Fruit fly (Drosophila melanogaster) whole organism, embryonic: ENCODE results near the gene Desi.
A peak's percentile ranks its signal among the peaks of the same experiment; 100 is the strongest.

Experiments used
- CG10543 ChIP-seq: fragments of 200-800 bp; sonication (Bioruptor generic); optimal IDR thresholded peaks from 3 replicates; lab custom pipeline; 2017; ENCODE audit warnings: missing biosample characterization, mild to moderate bottlenecking, missing genetic modification characterization, moderate library complexity
- CG10979 ChIP-seq: fragments of 200-800 bp; sonication (Bioruptor generic); optimal IDR thresholded peaks from 2 replicates; lab custom pipeline; 2018; ENCODE audit warnings: missing biosample characterization, mild to moderate bottlenecking, missing genetic modification characterization, moderate library complexity
- CG11456 ChIP-seq: fragments of 200-800 bp; sonication (Bioruptor generic); IDR thresholded peaks from 3 replicates; pipeline ENCODE4 v1.3.6; 2022; ENCODE audit warnings: missing biosample characterization, missing genetic modification characterization
- CG12744 ChIP-seq: fragments of 200-800 bp; sonication (Bioruptor generic); optimal IDR thresholded peaks from 2 replicates; lab custom pipeline; 2016; ENCODE audit warnings: missing biosample characterization, missing genetic modification characterization
- CG12942 ChIP-seq: fragments of 200-800 bp; sonication (Bioruptor generic); optimal IDR thresholded peaks from 3 replicates; lab custom pipeline; 2016; ENCODE audit warnings: missing biosample characterization, missing genetic modification characterization
- CG13123 ChIP-seq: fragments of 200-800 bp; sonication (Bioruptor generic); optimal IDR thresholded peaks from 2 replicates; lab custom pipeline; 2016; ENCODE audit warnings: missing biosample characterization, missing genetic modification characterization
- CG13775 ChIP-seq: fragments of 200-800 bp; sonication (Bioruptor generic); optimal IDR thresholded peaks from 3 replicates; lab custom pipeline; 2017; ENCODE audit warnings: missing biosample characterization, mild to moderate bottlenecking, missing genetic modification characterization
- CG14667 ChIP-seq: fragments of 200-800 bp; sonication (Bioruptor generic); IDR thresholded peaks from 2 replicates; pipeline ENCODE4 v1.3.6; 2022; ENCODE audit warnings: missing biosample characterization, missing genetic modification characterization
- CG15696 ChIP-seq: fragments of 200-800 bp; sonication (Bioruptor generic); optimal IDR thresholded peaks from 2 replicates; lab custom pipeline; 2019; ENCODE audit warnings: missing biosample characterization, mild to moderate bottlenecking, missing genetic modification characterization, moderate library complexity
- CG1602 ChIP-seq: fragments of 200-800 bp; sonication (Bioruptor generic); optimal IDR thresholded peaks from 3 replicates; lab custom pipeline; 2016; ENCODE audit warnings: missing biosample characterization, missing genetic modification characterization
- CG17612 ChIP-seq: fragments of 200-800 bp; sonication (Bioruptor generic); IDR thresholded peaks from 2 replicates; pipeline ENCODE4 v1.3.6; 2022; ENCODE audit warnings: missing biosample characterization, missing genetic modification characterization
- CG1832 ChIP-seq: fragments of 200-800 bp; sonication (Bioruptor generic); optimal IDR thresholded peaks from 2 replicates; lab custom pipeline; 2017; ENCODE audit warnings: missing biosample characterization, mild to moderate bottlenecking, missing genetic modification characterization, inconsistent platforms
- CG18476 ChIP-seq: fragments of 200-800 bp; sonication (Bioruptor generic); optimal IDR thresholded peaks from 2 replicates; lab custom pipeline; 2016; ENCODE audit warnings: missing biosample characterization, mild to moderate bottlenecking, missing genetic modification characterization
- CG30403 ChIP-seq: fragments of 200-800 bp; sonication (Bioruptor generic); optimal IDR thresholded peaks from 3 replicates; lab custom pipeline; 2016; ENCODE audit warnings: missing biosample characterization, missing genetic modification characterization
- CG4360 ChIP-seq: fragments of 200-800 bp; sonication (Bioruptor generic); IDR thresholded peaks from 2 replicates; pipeline ENCODE4 v1.3.6; 2022; ENCODE audit warnings: missing biosample characterization, missing genetic modification characterization
- CG6175 ChIP-seq: fragments of 200-800 bp; sonication (Bioruptor generic); IDR thresholded peaks from 3 replicates; pipeline ENCODE4 v1.3.6; 2022; ENCODE audit warnings: missing biosample characterization, missing genetic modification characterization
- CG6254 ChIP-seq: fragments of 200-800 bp; sonication (Bioruptor generic); optimal IDR thresholded peaks from 3 replicates; lab custom pipeline; 2017; ENCODE audit warnings: mild to moderate bottlenecking, missing biosample characterization, missing genetic modification reagents, missing genetic modification characterization
- CG6654 ChIP-seq: fragments of 200-800 bp; sonication (Bioruptor generic); optimal IDR thresholded peaks from 2 replicates; lab custom pipeline; 2017; ENCODE audit warnings: missing biosample characterization, mild to moderate bottlenecking, missing genetic modification characterization
- CG8388 ChIP-seq: fragments of 200-800 bp; sonication (Bioruptor generic); optimal IDR thresholded peaks from 2 replicates; lab custom pipeline; 2019; ENCODE audit warnings: missing biosample characterization, mild to moderate bottlenecking, missing genetic modification characterization, moderate library complexity
- CG9437 ChIP-seq: fragments of 200-800 bp; sonication (Bioruptor generic); optimal IDR thresholded peaks from 2 replicates; lab custom pipeline; 2018; ENCODE audit warnings: missing biosample characterization, mild to moderate bottlenecking, missing genetic modification characterization
- CG9609 ChIP-seq: fragments of 200-800 bp; sonication (Bioruptor generic); optimal IDR thresholded peaks from 3 replicates; lab custom pipeline; 2016; ENCODE audit warnings: missing biosample characterization, missing genetic modification characterization
- Chrac-16 ChIP-seq: fragments of 200-800 bp; sonication (Bioruptor generic); optimal IDR thresholded peaks from 3 replicates; lab custom pipeline; 2016; ENCODE audit warnings: missing biosample characterization, missing genetic modification characterization
- Dref ChIP-seq: fragments of 200-800 bp; sonication (Bioruptor generic); IDR thresholded peaks from 2 replicates; pipeline ENCODE4 v1.3.6; 2022; ENCODE audit warnings: missing biosample characterization, missing genetic modification characterization
- Fer1 ChIP-seq: fragments of 200-800 bp; sonication (Bioruptor generic); optimal IDR thresholded peaks from 2 replicates; lab custom pipeline; 2017; ENCODE audit warnings: missing biosample characterization, mild to moderate bottlenecking, missing genetic modification characterization
- NFAT ChIP-seq: fragments of 200-800 bp; sonication (Bioruptor generic); IDR thresholded peaks from 2 replicates; pipeline ENCODE4 v1.3.6; 2022; ENCODE audit warnings: missing biosample characterization, missing genetic modification characterization
- Rfx ChIP-seq: fragments of 200-800 bp; sonication (Bioruptor generic); IDR thresholded peaks from 2 replicates; pipeline ENCODE4 v1.3.6; 2022; ENCODE audit warnings: missing biosample characterization, missing genetic modification characterization
- Six4 ChIP-seq: fragments of 200-800 bp; sonication (Bioruptor generic); optimal IDR thresholded peaks from 2 replicates; lab custom pipeline; 2016; ENCODE audit warnings: missing biosample characterization, missing genetic modification characterization
- Ssrp ChIP-seq: fragments of 200-800 bp; sonication (Bioruptor generic); optimal IDR thresholded peaks from 2 replicates; lab custom pipeline; 2018; ENCODE audit warnings: missing biosample characterization, mild to moderate bottlenecking, missing genetic modification characterization, moderate library complexity
- Vsx1 ChIP-seq: fragments of 200-800 bp; sonication (Bioruptor generic); optimal IDR thresholded peaks from 2 replicates; lab custom pipeline; 2017; ENCODE audit warnings: missing biosample characterization, mild to moderate bottlenecking, missing genetic modification characterization, missing genetic modification reagents
- btn ChIP-seq: fragments of 200-800 bp; sonication (Bioruptor generic); optimal IDR thresholded peaks from 2 replicates; lab custom pipeline; 2016; ENCODE audit warnings: missing biosample characterization, missing genetic modification characterization
- chinmo ChIP-seq: fragments of 200-800 bp; sonication (Bioruptor generic); IDR thresholded peaks from 4 replicates; pipeline ENCODE4 v1.3.6; 2022; ENCODE audit warnings: missing biosample characterization, missing genetic modification characterization; ENCODE audit not compliant: partially characterized antibody
- crp ChIP-seq, 2 experiments: fragments of 200-800 bp; sonication (Bioruptor generic); optimal IDR thresholded peaks; 2 replicates in 1 of 2; 3 replicates in 1 of 2; lab custom pipeline; 2017; ENCODE audit warnings: missing biosample characterization in 2 of 2, missing genetic modification characterization in 2 of 2, mild to moderate bottlenecking in 1 of 2, moderate library complexity in 1 of 2
- esg ChIP-seq: fragments of 200-800 bp; sonication (Bioruptor generic); conservative IDR thresholded peaks from 2 replicates; pipeline ENCODE4 v1.3.6; 2022; ENCODE audit warnings: missing biosample characterization, missing genetic modification characterization
- gsb-n ChIP-seq: fragments of 200-800 bp; sonication (Bioruptor generic); optimal IDR thresholded peaks from 3 replicates; lab custom pipeline; 2018; ENCODE audit warnings: missing biosample characterization, mild to moderate bottlenecking, missing genetic modification characterization
- gt ChIP-seq: fragments of 200-800 bp; sonication (Bioruptor generic); IDR thresholded peaks from 2 replicates; pipeline ENCODE4 v1.3.6; 2022; ENCODE audit warnings: missing biosample characterization, missing genetic modification characterization
- her ChIP-seq: fragments of 200-800 bp; sonication (Bioruptor generic); optimal IDR thresholded peaks from 2 replicates; lab custom pipeline; 2016; ENCODE audit warnings: missing biosample characterization, missing genetic modification characterization
- hkb ChIP-seq, 2 experiments: fragments of 200-800 bp in 1 of 2; fragments of >200 bp in 1 of 2; sonication (Bioruptor generic) in 1 of 2; IDR thresholded peaks in 1 of 2; optimal IDR thresholded peaks in 1 of 2; 2 replicates each; pipeline versions ENCODE4 v1.3.6 to Lab custom; 2017 to 2022; ENCODE audit warnings: missing biosample characterization in 1 of 2, missing genetic modification characterization in 1 of 2
- hth ChIP-seq: fragments of >200 bp; optimal IDR thresholded peaks from 2 replicates; lab custom pipeline; 2017; ENCODE audit warnings: inconsistent platforms
- jigr1 ChIP-seq: fragments of 200-800 bp; sonication (Bioruptor generic); IDR thresholded peaks from 3 replicates; pipeline ENCODE4 v1.3.6; 2022; ENCODE audit warnings: missing biosample characterization, missing genetic modification characterization
- kah ChIP-seq: fragments of 200-800 bp; sonication (Bioruptor generic); optimal IDR thresholded peaks from 2 replicates; lab custom pipeline; 2018; ENCODE audit warnings: missing biosample characterization, mild to moderate bottlenecking, missing genetic modification characterization
- mam ChIP-seq: fragments of 200-800 bp; sonication (Bioruptor generic); optimal IDR thresholded peaks from 3 replicates; lab custom pipeline; 2016; ENCODE audit warnings: missing biosample characterization, missing genetic modification characterization
- pita ChIP-seq: fragments of 200-800 bp; sonication (Bioruptor generic); optimal IDR thresholded peaks from 2 replicates; lab custom pipeline; 2017; ENCODE audit warnings: missing biosample characterization, mild to moderate bottlenecking, missing genetic modification characterization
- ranshi ChIP-seq: fragments of 200-800 bp; sonication (Bioruptor generic); IDR thresholded peaks from 2 replicates; pipeline ENCODE4 v1.3.6; 2022; ENCODE audit warnings: missing biosample characterization, missing genetic modification characterization
- ro ChIP-seq: fragments of 200-800 bp; sonication (Bioruptor generic); IDR thresholded peaks from 2 replicates; pipeline ENCODE4 v1.3.6; 2022; ENCODE audit warnings: missing biosample characterization, missing genetic modification characterization
- sd ChIP-seq: fragments of 200-800 bp; sonication (Bioruptor generic); optimal IDR thresholded peaks from 3 replicates; lab custom pipeline; 2018; ENCODE audit warnings: missing biosample characterization, mild to moderate bottlenecking, missing genetic modification characterization, moderate library complexity
- tup ChIP-seq: fragments of 200-800 bp; sonication (Bioruptor generic); optimal IDR thresholded peaks from 2 replicates; lab custom pipeline; 2016; ENCODE audit warnings: missing biosample characterization, mild to moderate bottlenecking, missing genetic modification characterization, moderate library complexity
- unpg ChIP-seq: fragments of 200-800 bp; sonication (Bioruptor generic); optimal IDR thresholded peaks from 3 replicates; lab custom pipeline; 2018; ENCODE audit warnings: missing biosample characterization, mild to moderate bottlenecking, missing genetic modification characterization, moderate library complexity
- zf30C ChIP-seq: fragments of 200-800 bp; sonication (Bioruptor generic); optimal IDR thresholded peaks from 3 replicates; lab custom pipeline; 2018; ENCODE audit warnings: missing biosample characterization, mild to moderate bottlenecking, missing genetic modification characterization

The Desi gene

dm6 chr3R:10760966-10761855 lies 18.2 kb upstream of the Desi start, which contains the start of the genes MED7 and Cap-H2 (continued):
- peak; percentile 79 for TF ChIP-seq Ssrp (tag; lab: Kevin White, UChicago)
- peak; percentile 72 for TF ChIP-seq unpg (GFP tag; lab: Kevin White, UChicago)
- no peak for TF ChIP-seq CG8388 (GFP tag; lab: Kevin White, UChicago)
- TF ChIP-seq CG6175: peak; percentile 56; the same call in 1 of the 3 replicates
- TF ChIP-seq CG30403 (GFP tag; lab: Kevin White, UChicago): peak; percentile 91
- no peak for TF ChIP-seq zf30C
- TF ChIP-seq CG6254 (GFP tag; lab: Kevin White, UChicago): peak; percentile 18
- peak; percentile 78 for TF ChIP-seq CG13123
- TF ChIP-seq her (GFP tag; lab: Kevin White, UChicago): peak; percentile 26
- peak; percentile 75 for TF ChIP-seq gsb-n (tag; lab: Kevin White, UChicago)
- no peak for TF ChIP-seq CG1832 (GFP tag; lab: Kevin White, UChicago)
- peak; percentile 86 for TF ChIP-seq CG1602 (GFP tag; lab: Kevin White, UChicago)
- no peak for TF ChIP-seq hth (lab: Kevin White, UChicago)
- peak in 1 of 2 experiments; percentile 34 for TF ChIP-seq crp (GFP tag; optimal IDR thresholded peaks at IDR 0.05; lab: Kevin White, UChicago)
- peak; percentile 27; the same call in 1 of the 2 replicates for TF ChIP-seq ro (GFP tag; lab: Robert Waterston, UW)
- TF ChIP-seq gt: peak; percentile 62
- TF ChIP-seq CG12942 (GFP tag; lab: Kevin White, UChicago): peak; percentile 80
- peak; percentile 84 for TF ChIP-seq CG15696 (tag; lab: Kevin White, UChicago)
- TF ChIP-seq chinmo (GFP tag; lab: Robert Waterston, UW): peak; percentile 96
- peak; percentile 88 for TF ChIP-seq Chrac-16 (GFP tag; lab: Kevin White, UChicago)
- peak; percentile 67 for TF ChIP-seq CG10979 (tag; lab: Kevin White, UChicago)
- no peak; the same call in 2 of the 3 replicates for TF ChIP-seq jigr1 (GFP tag; lab: Robert Waterston, UW)
- peak; percentile 69 for TF ChIP-seq NFAT
- TF ChIP-seq CG14667 (GFP tag; lab: Robert Waterston, UW): peak; percentile 73
- TF ChIP-seq Fer1 (GFP tag; lab: Kevin White, UChicago): peak; percentile 70
- peak; percentile 47 for TF ChIP-seq CG9609 (GFP tag; lab: Kevin White, UChicago)
- TF ChIP-seq Rfx (GFP tag; lab: Robert Waterston, UW): peak; percentile 91
- TF ChIP-seq sd: no peak
- peak; percentile 11 for TF ChIP-seq btn (GFP tag; lab: Kevin White, UChicago)
- peak; percentile 84 for TF ChIP-seq CG13775 (GFP tag; lab: Kevin White, UChicago)
- no peak for TF ChIP-seq pita (GFP tag; lab: Kevin White, UChicago)
- TF ChIP-seq kah (GFP tag; lab: Kevin White, UChicago): no peak
- peak; percentile 79 for TF ChIP-seq Dref
- TF ChIP-seq CG18476 (GFP tag; lab: Kevin White, UChicago): peak; percentile 78
- TF ChIP-seq CG12744 (GFP tag; lab: Kevin White, UChicago): peak; percentile 72
- no peak for TF ChIP-seq Vsx1 (GFP tag; lab: Kevin White, UChicago)
- TF ChIP-seq tup (GFP tag; lab: Kevin White, UChicago): peak; percentile 58
- peak; percentile 59 for TF ChIP-seq hkb (optimal IDR thresholded peaks at IDR 0.05; lab: Kevin White, UChicago)
- peak; percentile 56 for TF ChIP-seq hkb (GFP tag; IDR thresholded peaks at IDR 0.05; lab: Robert Waterston, UW)
- TF ChIP-seq CG10543: peak; percentile 27
- TF ChIP-seq ranshi (GFP tag; lab: Robert Waterston, UW): peak; percentile 91
- peak; percentile 37; the same call in 1 of the 2 replicates for TF ChIP-seq CG4360 (GFP tag; lab: Robert Waterston, UW)
- peak; percentile 38 for TF ChIP-seq Six4 (GFP tag; lab: Kevin White, UChicago)
- peak; percentile 43 for TF ChIP-seq CG9437 (GFP tag; lab: Kevin White, UChicago)
- peak; percentile 78 for TF ChIP-seq esg (GFP tag; lab: Robert Waterston, UW)
- peak; percentile 86; the same call in 2 of the 3 replicates for TF ChIP-seq CG11456
- peak; percentile 55; the same call in 1 of the 2 replicates for TF ChIP-seq CG17612 (GFP tag; lab: Robert Waterston, UW)
- TF ChIP-seq mam (GFP tag; lab: Kevin White, UChicago): peak; percentile 85
- TF ChIP-seq CG6654 (GFP tag; lab: Kevin White, UChicago): peak; percentile 7
